Fruit fly (Drosophila melanogaster): Measurements from ENCODE around the gene CG17648.

dm6 chr2L:1719971-1720370, 32.1 kb upstream of the CG17648 start:
- TF ChIP-seq CG8478 (optimal IDR thresholded peaks at IDR 0.05): no peak
- TF ChIP-seq CTCF (optimal IDR thresholded peaks at IDR 0.05): no peak

Data from S2 (cell line).